Worm (Caenorhabditis elegans) whole organism, young adult: ENCODE measurements around the gene miz-1.

Experiments
- F33H1.4 ChIP-seq: fragments of 200-800 bp; sonication (Bioruptor generic); IDR thresholded peaks from 2 replicates; pipeline ENCODE4 v1.3.6; 2022; ENCODE audit warnings: missing genetic modification reagents, missing genetic modification characterization, missing compliant biosample characterization
- ama-1 ChIP-seq, 3 experiments: fragments of 150-350 bp in 1 of 3; sonication (generic microtip) in 2 of 3; optimal IDR thresholded peaks; 2 replicates each; lab custom pipeline; 2014 to 2018; ENCODE audit warnings: missing biosample characterization in 2 of 3, missing genetic modification characterization in 2 of 3, missing genetic modification reagents in 2 of 3
- athp-1 ChIP-seq: sonication (generic microtip); optimal IDR thresholded peaks from 2 replicates; lab custom pipeline; 2017; ENCODE audit warnings: mild to moderate bottlenecking, missing genetic modification characterization, missing compliant biosample characterization
- attf-3 ChIP-seq: fragments of 200-800 bp; sonication (Bioruptor generic); conservative IDR thresholded peaks from 2 replicates; pipeline ENCODE4 v1.3.6; 2022; ENCODE audit warnings: missing genetic modification reagents, missing genetic modification characterization, missing compliant biosample characterization
- bed-1 ChIP-seq: fragments of 200-800 bp; sonication (Bioruptor generic); IDR thresholded peaks from 2 replicates; pipeline ENCODE4 v1.3.6; 2022; ENCODE audit warnings: missing genetic modification reagents, missing genetic modification characterization, missing compliant biosample characterization
- cebp-2 ChIP-seq: fragments of 200-800 bp; sonication (Bioruptor generic); IDR thresholded peaks from 2 replicates; pipeline ENCODE4 v1.3.6; 2022; ENCODE audit warnings: missing genetic modification characterization, missing compliant biosample characterization
- egl-18 ChIP-seq: fragments of 200-800 bp; sonication (Bioruptor generic); IDR thresholded peaks from 2 replicates; pipeline ENCODE4 v1.3.6; 2022; ENCODE audit warnings: missing genetic modification reagents, missing genetic modification characterization, missing compliant biosample characterization
- ets-4 ChIP-seq: fragments of 200-800 bp; sonication (Bioruptor generic); optimal IDR thresholded peaks from 2 replicates; lab custom pipeline; 2018; ENCODE audit warnings: mild to moderate bottlenecking, missing genetic modification characterization, missing compliant biosample characterization
- lin-26 ChIP-seq: fragments of 200-800 bp; sonication (Bioruptor generic); IDR thresholded peaks from 2 replicates; pipeline ENCODE4 v1.3.6; 2022; ENCODE audit warnings: missing genetic modification reagents, missing genetic modification characterization, missing compliant biosample characterization
- mel-28 ChIP-seq: sonication (generic microtip); optimal IDR thresholded peaks from 2 replicates; lab custom pipeline; 2016; ENCODE audit warnings: borderline replicate concordance, mild to moderate bottlenecking, missing genetic modification characterization, missing compliant biosample characterization
- nfya-1 ChIP-seq: sonication (generic microtip); optimal IDR thresholded peaks from 2 replicates; lab custom pipeline; 2017; ENCODE audit warnings: antibody characterized with exemption, missing compliant biosample characterization, missing genetic modification characterization, borderline replicate concordance; ENCODE audit not compliant: insufficient read depth
- pha-4 ChIP-seq: fragments of 150-350 bp; sonication (generic microtip); optimal IDR thresholded peaks from 2 replicates; lab custom pipeline; 2014; ENCODE audit warnings: missing biosample characterization, missing genetic modification reagents, missing genetic modification characterization
- snpc-3.4 ChIP-seq: sonication (generic microtip); optimal IDR thresholded peaks from 2 replicates; lab custom pipeline; 2017; ENCODE audit warnings: missing genetic modification characterization, mild to moderate bottlenecking, missing compliant biosample characterization, antibody characterized with exemption, moderate library complexity, missing genotype, missing genetic modification reagents

ce11 chrIV:10855946-10856345, 43.7 kb downstream of the miz-1 start:
- TF ChIP-seq egl-18 (no peak), F33H1.4 (GFP tag; lab: Robert Waterston, UW) (no peak), ama-1 (optimal IDR thresholded peaks at IDR 0.05; lab: Kevin White, UChicago) (no peak), ama-1 (GFP tag; optimal IDR thresholded peaks at IDR 0.05; lab: Kevin White, UChicago) (no peak), nfya-1 (tag; lab: Kevin White, UChicago) (no peak), mel-28 (tag; lab: Kevin White, UChicago) (no peak), attf-3 (no peak), ets-4 (GFP tag; lab: Kevin White, UChicago) (no peak), bed-1 (no peak), cebp-2 (GFP tag; lab: Robert Waterston, UW) (no peak), lin-26 (no peak), pha-4 (no peak), snpc-3.4 (no peak), athp-1 (tag; lab: Kevin White, UChicago) (no peak)
